Worm (Caenorhabditis elegans): Measurements from ENCODE around the gene ced-10.

The ced-10 gene

ce11 chrIV:3527878-3528277 lies 18.6 kb upstream of the ced-10 start:
- TF ChIP-seq grh-1 (GFP tag; IDR thresholded peaks at IDR 0.05) (no peak), unc-130 (tag; optimal IDR thresholded peaks at IDR 0.05) (no peak), lin-14 (GFP tag; optimal IDR thresholded peaks at IDR 0.05) (no peak), unc-86 (tag; optimal IDR thresholded peaks at IDR 0.05) (no peak), ceh-90 (tag; optimal IDR thresholded peaks at IDR 0.05) (no peak), zag-1 (tag; optimal IDR thresholded peaks at IDR 0.05) (no peak), pqm-1 (tag; optimal IDR thresholded peaks at IDR 0.05) (no peak), aha-1 (tag; optimal IDR thresholded peaks at IDR 0.05) (no peak), fkh-8 (tag; optimal IDR thresholded peaks at IDR 0.05) (no peak), unc-62 (GFP tag; optimal IDR thresholded peaks at IDR 0.05) (no peak), mef-2 (tag; optimal IDR thresholded peaks at IDR 0.05) (no peak), nhr-12 (tag; optimal IDR thresholded peaks at IDR 0.05) (no peak), lin-39 (tag; optimal IDR thresholded peaks at IDR 0.05) (no peak), skn-1 (tag; optimal IDR thresholded peaks at IDR 0.05) (no peak)

- no peak for TF ChIP-seq snpc-4 (tag; optimal IDR thresholded peaks at IDR 0.05)
- TF ChIP-seq tbx-2 (tag; optimal IDR thresholded peaks at IDR 0.05), result no peak
- no peak for TF ChIP-seq zip-4 (GFP tag; optimal IDR thresholded peaks at IDR 0.05)
Measured at ce11 chrIV:3526831-3527404, 17.6 kb upstream of the ced-10 start, which contains the start of gene M57.2. Gene M57.2, plus strand, starts transcription at chrIV:3527354.

ce11 chrIV:3526144-3526797 lies 16.9 kb upstream of the ced-10 start:
- TF ChIP-seq unc-130 (tag; optimal IDR thresholded peaks at IDR 0.05), result no peak
- no peak for TF ChIP-seq egl-13 (tag; optimal IDR thresholded peaks at IDR 0.05)
- TF ChIP-seq nhr-19 (GFP tag; conservative IDR thresholded peaks at IDR 0.05), result no peak
- no peak for TF ChIP-seq nhr-85 (tag)
- TF ChIP-seq elt-3 (tag; optimal IDR thresholded peaks at IDR 0.05), result no peak
- TF ChIP-seq efl-1 (optimal IDR thresholded peaks at IDR 0.05), result no peak
- TF ChIP-seq efl-1 (GFP tag; optimal IDR thresholded peaks at IDR 0.05 in 1 of 2), result peak in 1 of 2 experiments; percentile 73
- no peak for TF ChIP-seq C04F5.9 (tag; optimal IDR thresholded peaks at IDR 0.05)
- TF ChIP-seq fos-1 (tag; optimal IDR thresholded peaks at IDR 0.05), result no peak
- no peak for TF ChIP-seq sox-4 (tag; optimal IDR thresholded peaks at IDR 0.05)
- TF ChIP-seq snpc-4 (tag; optimal IDR thresholded peaks at IDR 0.05), result no peak
- TF ChIP-seq pqm-1 (tag; optimal IDR thresholded peaks at IDR 0.05), result no peak
- no peak for TF ChIP-seq ceh-8 (GFP tag; optimal IDR thresholded peaks at IDR 0.05)
- TF ChIP-seq fkh-8 (tag; optimal IDR thresholded peaks at IDR 0.05), result no peak
- peak; percentile 0 for TF ChIP-seq dsc-1 (tag; optimal IDR thresholded peaks at IDR 0.05)
- no peak for TF ChIP-seq snu-23 (GFP tag; optimal IDR thresholded peaks at IDR 0.05)
- TF ChIP-seq skn-1 (tag; optimal IDR thresholded peaks at IDR 0.05), result peak; percentile 13
- no peak for TF ChIP-seq xbp-1 (tag; optimal IDR thresholded peaks at IDR 0.05)

- TF ChIP-seq aly-2 (tag; optimal IDR thresholded peaks at IDR 0.05) (peak; percentile 53), nhr-85 (tag) (peak; percentile 53), lsy-2 (tag; optimal IDR thresholded peaks at IDR 0.05) (peak; percentile 39 to 66), lin-39 (tag; optimal IDR thresholded peaks at IDR 0.05) (no peak), isw-1 (GFP tag; IDR thresholded peaks at IDR 0.05) (no peak), lir-3 (tag; optimal IDR thresholded peaks at IDR 0.05; ENCODE audit: poor library complexity) (no peak), nhr-71 (tag; optimal IDR thresholded peaks at IDR 0.05) (peak; percentile 75), fos-1 (tag; optimal IDR thresholded peaks at IDR 0.05) (peak; percentile 13), pqm-1 (tag; optimal IDR thresholded peaks at IDR 0.05) (no peak), skn-1 (tag; optimal IDR thresholded peaks at IDR 0.05) (peak; percentile 0), nhr-237 (tag; optimal IDR thresholded peaks at IDR 0.05) (no peak), pax-3 (tag; optimal IDR thresholded peaks at IDR 0.05) (no peak), ceh-88 (GFP tag; IDR thresholded peaks at IDR 0.05) (no peak), efl-1 (optimal IDR thresholded peaks at IDR 0.05) (peak; percentile 32 to 49), efl-1 (GFP tag; optimal IDR thresholded peaks at IDR 0.05 in 1 of 2) (peak; percentile 37 to 92), ces-1 (GFP tag; optimal IDR thresholded peaks at IDR 0.05) (no peak), zip-4 (GFP tag; optimal IDR thresholded peaks at IDR 0.05) (peak; percentile 27), snpc-4 (tag; optimal IDR thresholded peaks at IDR 0.05) (peak; percentile 35), vab-15 (tag; optimal IDR thresholded peaks at IDR 0.05) (no peak), fkh-10 (GFP tag; optimal IDR thresholded peaks at IDR 0.05) (no peak), dsc-1 (tag; optimal IDR thresholded peaks at IDR 0.05) (peak; percentile 50), nhr-90 (tag; optimal IDR thresholded peaks at IDR 0.05; ENCODE audit: poor library complexity) (peak; percentile 72), nhr-84 (tag; optimal IDR thresholded peaks at IDR 0.05) (no peak), nhr-47 (tag; optimal IDR thresholded peaks at IDR 0.05) (peak; percentile 81), unc-62 (GFP tag; optimal IDR thresholded peaks at IDR 0.05) (no peak), hlh-4 (tag; optimal IDR thresholded peaks at IDR 0.05) (no peak), ceh-63 (GFP tag; optimal IDR thresholded peaks at IDR 0.05) (no peak)
Measured at ce11 chrIV:3524584-3525020, 15.3 kb upstream of the ced-10 start.
